Worm (Caenorhabditis elegans): ENCODE results near the gene F31D5.2.

DNA sequence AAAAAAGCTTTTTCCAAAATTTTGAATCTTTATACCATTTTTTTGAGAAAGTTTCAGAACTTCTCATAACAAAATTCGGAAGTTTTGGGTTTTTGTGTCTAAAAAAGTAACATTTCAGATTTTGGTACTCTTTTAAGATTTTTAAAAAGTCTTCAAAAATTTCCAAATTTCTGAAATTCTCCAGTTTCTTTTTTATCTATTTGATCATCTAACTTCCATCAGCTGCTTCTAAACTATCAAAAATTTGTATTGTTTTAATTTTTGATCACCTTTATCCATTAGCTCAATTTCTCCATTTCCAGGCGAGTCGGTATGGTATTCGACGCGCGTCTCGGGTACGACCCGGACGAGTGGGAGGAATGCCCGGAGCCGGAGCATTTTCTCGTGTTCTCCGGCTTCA lies 29.1 kb upstream of the F31D5.2 start, which contains the start of gene cpna-1:
- no peak for TF ChIP-seq nhr-76 (tag; optimal IDR thresholded peaks at IDR 0.05)
- no peak for TF ChIP-seq pha-4 (tag; optimal IDR thresholded peaks at IDR 0.05)
- TF ChIP-seq unc-39 (tag; optimal IDR thresholded peaks at IDR 0.05): no peak
- no peak for TF ChIP-seq ztf-11 (tag; optimal IDR thresholded peaks at IDR 0.05)
- no peak for TF ChIP-seq nhr-237 (tag; optimal IDR thresholded peaks at IDR 0.05)
- TF ChIP-seq mep-1 (tag; optimal IDR thresholded peaks at IDR 0.05): no peak
- TF ChIP-seq cnd-1 (tag; optimal IDR thresholded peaks at IDR 0.05): no peak
- TF ChIP-seq sem-2 (GFP tag; optimal IDR thresholded peaks at IDR 0.05): no peak
- no peak for TF ChIP-seq ces-1 (GFP tag; optimal IDR thresholded peaks at IDR 0.05)
- TF ChIP-seq snpc-4 (tag; optimal IDR thresholded peaks at IDR 0.05): no peak
